Worm (Caenorhabditis elegans) whole organism, L3 larva: ENCODE measurements around the gene nhr-148.
A peak's percentile ranks its signal among the peaks of the same experiment; 100 is the strongest.

Source experiments
- R02D3.7 ChIP-seq: fragments of 150-350 bp; optimal IDR thresholded peaks from 2 replicates; lab custom pipeline; 2014; ENCODE audit warnings: missing biosample characterization, missing genetic modification characterization
- ZK546.5 ChIP-seq: sonication (generic microtip); optimal IDR thresholded peaks from 2 replicates; lab custom pipeline; 2017; ENCODE audit warnings: missing biosample characterization, missing genetic modification characterization
- ama-1 ChIP-seq: fragments of 150-350 bp; optimal IDR thresholded peaks from 2 replicates; lab custom pipeline; 2018
- ceh-16 ChIP-seq: sonication (generic microtip); optimal IDR thresholded peaks from 2 replicates; lab custom pipeline; 2017; ENCODE audit warnings: missing biosample characterization, missing genetic modification characterization
- ceh-28 ChIP-seq: fragments of 150-350 bp; optimal IDR thresholded peaks from 2 replicates; lab custom pipeline; 2014; ENCODE audit warnings: missing biosample characterization, missing genetic modification reagents, missing genetic modification characterization
- ceh-82 ChIP-seq: fragments of 150-350 bp; optimal IDR thresholded peaks from 2 replicates; lab custom pipeline; 2014; ENCODE audit warnings: missing biosample characterization, missing genetic modification characterization
- ceh-9 ChIP-seq: sonication (generic microtip); optimal IDR thresholded peaks from 2 replicates; lab custom pipeline; 2018; ENCODE audit warnings: missing biosample characterization, missing genetic modification characterization
- egl-27 ChIP-seq: sonication (generic microtip); optimal IDR thresholded peaks from 4 replicates; lab custom pipeline; 2017; ENCODE audit warnings: missing biosample characterization, missing genetic modification reagents, missing genetic modification characterization
- elt-1 ChIP-seq: fragments of 150-350 bp; optimal IDR thresholded peaks from 2 replicates; lab custom pipeline; 2014; ENCODE audit warnings: missing biosample characterization, missing genetic modification characterization
- elt-2 ChIP-seq: sonication (generic microtip); optimal IDR thresholded peaks from 2 replicates; lab custom pipeline; 2016; ENCODE audit warnings: missing genetic modification reagents, mild to moderate bottlenecking, missing genetic modification characterization, missing compliant biosample characterization
- elt-3 ChIP-seq, 3 experiments: fragments of 150-350 bp in 1 of 3; sonication (generic microtip) in 2 of 3; optimal IDR thresholded peaks; 2 replicates in 2 of 3; 4 replicates in 1 of 3; lab custom pipeline; 2014 to 2017; ENCODE audit warnings: missing biosample characterization in 3 of 3, missing genetic modification characterization in 3 of 3
- fkh-10 ChIP-seq: sonication (generic microtip); optimal IDR thresholded peaks from 2 replicates; lab custom pipeline; 2017; ENCODE audit warnings: missing biosample characterization, missing genetic modification reagents, missing genetic modification characterization
- fos-1 ChIP-seq: fragments of 150-350 bp; optimal IDR thresholded peaks from 2 replicates; lab custom pipeline; 2014; ENCODE audit warnings: missing biosample characterization, missing genetic modification characterization
- hmg-11 ChIP-seq: sonication (generic microtip); optimal IDR thresholded peaks from 2 replicates; lab custom pipeline; 2016; ENCODE audit warnings: missing genetic modification characterization, missing compliant biosample characterization
- jun-1 ChIP-seq: fragments of 150-350 bp; optimal IDR thresholded peaks from 2 replicates; lab custom pipeline; 2014; ENCODE audit warnings: missing biosample characterization, missing genetic modification reagents, missing genetic modification characterization
- lin-15B ChIP-seq: fragments of 150-350 bp; optimal IDR thresholded peaks from 2 replicates; lab custom pipeline; 2014; ENCODE audit warnings: missing biosample characterization, missing genetic modification characterization
- lin-39 ChIP-seq: fragments of 150-350 bp; optimal IDR thresholded peaks from 2 replicates; lab custom pipeline; 2018; ENCODE audit warnings: missing biosample characterization, missing genetic modification reagents, missing genetic modification characterization
- lsy-12 ChIP-seq: sonication (generic microtip); optimal IDR thresholded peaks from 2 replicates; lab custom pipeline; 2016; ENCODE audit warnings: mild to moderate bottlenecking, missing genetic modification characterization, missing compliant biosample characterization
- mdl-1 ChIP-seq: fragments of 150-350 bp; optimal IDR thresholded peaks from 2 replicates; lab custom pipeline; 2014; ENCODE audit warnings: missing biosample characterization, missing genetic modification characterization
- nfya-1 ChIP-seq: sonication (generic microtip); optimal IDR thresholded peaks from 2 replicates; lab custom pipeline; 2017; ENCODE audit warnings: missing genetic modification characterization, mild to moderate bottlenecking, missing compliant biosample characterization, antibody characterized with exemption, moderate library complexity; ENCODE audit not compliant: insufficient read depth
- nhr-12 ChIP-seq: fragments of 150-350 bp; optimal IDR thresholded peaks from 2 replicates; lab custom pipeline; 2014; ENCODE audit warnings: missing biosample characterization, missing genetic modification characterization
- nhr-25 ChIP-seq: sonication (generic microtip); optimal IDR thresholded peaks from 2 replicates; lab custom pipeline; 2017; ENCODE audit warnings: missing biosample characterization, missing genetic modification characterization
- nhr-28 ChIP-seq: fragments of 150-350 bp; optimal IDR thresholded peaks from 2 replicates; lab custom pipeline; 2014; ENCODE audit warnings: missing biosample characterization, missing genetic modification characterization
- nhr-43 ChIP-seq: sonication (generic microtip); optimal IDR thresholded peaks from 2 replicates; lab custom pipeline; 2016; ENCODE audit warnings: mild to moderate bottlenecking, missing genetic modification characterization, missing compliant biosample characterization; ENCODE audit not compliant: poor library complexity, severe bottlenecking
- nhr-67 ChIP-seq: fragments of 150-350 bp; optimal IDR thresholded peaks from 2 replicates; lab custom pipeline; 2014; ENCODE audit warnings: missing biosample characterization, missing genetic modification characterization
- nhr-76 ChIP-seq: fragments of 150-350 bp; sonication (generic microtip); optimal IDR thresholded peaks from 5 replicates; lab custom pipeline; 2014; ENCODE audit warnings: missing biosample characterization, missing genetic modification characterization
- pha-4 ChIP-seq: fragments of 150-350 bp; optimal IDR thresholded peaks from 2 replicates; lab custom pipeline; 2014; ENCODE audit warnings: missing biosample characterization, missing genetic modification reagents, missing genetic modification characterization
- pqm-1 ChIP-seq: fragments of 150-350 bp; optimal IDR thresholded peaks from 2 replicates; lab custom pipeline; 2017; ENCODE audit warnings: missing biosample characterization, missing genetic modification characterization, inconsistent platforms
- sea-2 ChIP-seq: fragments of 150-350 bp; sonication (generic microtip); optimal IDR thresholded peaks from 4 replicates; lab custom pipeline; 2014; ENCODE audit warnings: missing biosample characterization, missing genetic modification reagents, missing genetic modification characterization
- skn-1 ChIP-seq: fragments of 150-350 bp; optimal IDR thresholded peaks from 2 replicates; lab custom pipeline; 2014; ENCODE audit warnings: missing biosample characterization, missing genetic modification characterization
- snpc-4 ChIP-seq: fragments of 150-350 bp; optimal IDR thresholded peaks from 2 replicates; lab custom pipeline; 2014; ENCODE audit warnings: missing biosample characterization, missing genetic modification characterization
- unc-39 ChIP-seq: sonication (generic microtip); optimal IDR thresholded peaks from 4 replicates; lab custom pipeline; 2017; ENCODE audit warnings: missing biosample characterization, missing genetic modification characterization
- unc-62 ChIP-seq: fragments of 150-350 bp; sonication (generic microtip); optimal IDR thresholded peaks from 4 replicates; lab custom pipeline; 2014; ENCODE audit warnings: missing biosample characterization, missing genetic modification reagents, missing genetic modification characterization
- zag-1 ChIP-seq: fragments of 150-350 bp; optimal IDR thresholded peaks from 2 replicates; lab custom pipeline; 2014; ENCODE audit warnings: missing biosample characterization, missing genetic modification characterization

The nhr-148 gene

DNA sequence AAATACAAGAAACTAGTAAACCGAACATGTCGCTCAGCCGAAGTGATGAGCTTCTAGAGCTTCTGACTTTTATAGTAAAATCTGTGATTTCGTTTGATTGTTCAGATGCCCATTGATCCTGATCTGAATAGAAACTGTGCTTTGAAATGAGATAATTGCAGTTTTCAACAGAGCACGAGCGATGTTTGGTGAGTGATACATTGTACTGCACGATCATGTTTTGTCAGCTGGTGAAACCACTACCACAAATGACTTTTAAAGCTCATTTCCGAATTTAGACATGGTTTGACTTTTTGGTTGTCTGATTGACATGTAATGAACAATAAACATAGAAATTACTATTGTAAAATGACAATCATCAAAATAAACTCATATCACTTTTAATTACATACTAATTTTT lies 13.5 kb downstream of the nhr-148 start, which contains the start of gene tag-293:
TSS of gene tag-293 (minus strand) at position 101 of the 400 bp plus-strand sequence.
- TF ChIP-seq egl-27 (no peak), ceh-28 (tag; lab: Kevin White, UChicago) (no peak), nhr-25 (no peak), lin-39 (tag; lab: Kevin White, UChicago) (no peak), elt-1 (tag; lab: Kevin White, UChicago) (no peak), nhr-76 (tag; lab: Kevin White, UChicago) (no peak), skn-1 (tag; lab: Kevin White, UChicago) (no peak)

DNA sequence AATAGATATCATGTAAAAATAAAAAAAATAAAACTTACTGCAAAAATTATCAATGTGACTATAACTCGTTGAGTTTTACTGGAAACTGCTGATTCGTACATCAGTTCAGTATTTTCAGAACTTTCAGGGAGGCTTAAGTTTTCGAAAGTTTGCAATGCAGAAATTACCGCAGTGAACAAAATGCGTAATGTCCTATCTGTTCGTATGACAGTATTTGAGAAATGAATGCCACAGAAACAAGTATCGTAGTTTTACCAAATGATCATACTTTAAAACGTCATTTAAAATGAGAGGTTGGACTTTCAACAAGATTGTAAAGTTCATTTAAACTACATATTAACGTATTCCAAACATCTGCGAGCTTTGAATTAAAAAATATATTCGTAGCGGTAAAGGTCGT lies 14.7 kb downstream of the nhr-148 start, which contains the start of gene C03G6.21:
TSS of gene C03G6.21 (minus strand) at position 101 of the 400 bp plus-strand sequence.
- TF ChIP-seq nhr-67 (tag; lab: Kevin White, UChicago) (no peak), nhr-12 (no peak), lsy-12 (tag; lab: Kevin White, UChicago) (no peak), elt-3 (tag; optimal IDR thresholded peaks at IDR 0.05; lab: Kevin White, UChicago) (no peak), fos-1 (tag; lab: Kevin White, UChicago) (no peak), hmg-11 (tag; lab: Kevin White, UChicago) (no peak), zag-1 (tag; lab: Kevin White, UChicago) (no peak)

DNA sequence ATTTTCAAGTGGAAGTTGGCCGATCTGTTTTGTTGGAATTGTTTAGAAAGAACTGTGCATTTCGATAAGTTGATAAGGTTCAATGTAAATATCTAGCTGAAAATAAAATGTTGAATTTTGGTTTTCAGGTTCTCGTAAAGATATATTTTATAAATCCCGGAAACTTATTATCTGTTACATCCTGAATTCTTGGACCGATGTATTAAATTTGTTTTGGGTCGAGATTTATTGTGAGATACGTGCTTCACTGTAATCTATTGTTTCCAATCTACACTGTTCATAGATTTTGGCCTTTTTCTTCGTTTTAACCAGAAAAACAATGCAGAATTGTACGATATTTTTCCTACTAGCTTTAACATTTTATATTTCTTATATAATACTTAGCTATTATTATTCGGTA lies 15.2 kb downstream of the nhr-148 start, which contains the start of gene C03G6.6:
TSS of gene C03G6.6 (plus strand) at position 301 of the 400 bp plus-strand sequence.
- no peak for TF ChIP-seq sea-2 (GFP tag; lab: Kevin White, UChicago)
- TF ChIP-seq pha-4 (tag; lab: Kevin White, UChicago) = no peak
- no peak for TF ChIP-seq elt-3 (tag; optimal IDR thresholded peaks at IDR 0.05; lab: Kevin White, UChicago)
- no peak for TF ChIP-seq nhr-28 (tag; lab: Kevin White, UChicago)

DNA sequence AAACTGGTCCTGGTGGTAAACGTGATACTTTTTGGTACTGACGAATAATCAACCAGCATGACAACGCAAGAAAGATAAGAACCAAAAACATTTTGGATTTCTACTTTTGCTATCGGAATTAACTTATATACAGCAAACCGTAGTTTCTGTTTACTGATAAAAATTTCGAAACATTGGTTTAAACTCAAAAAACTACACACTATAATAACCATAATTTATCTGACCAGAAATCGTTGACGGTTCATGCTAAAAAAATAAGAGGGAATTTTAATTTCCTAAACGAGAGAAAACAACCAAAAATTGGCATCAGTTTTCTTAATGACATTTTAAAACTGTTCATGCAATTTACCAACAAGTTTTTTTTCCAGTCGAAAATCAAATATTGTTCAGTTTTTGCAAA lies 19.7 kb downstream of the nhr-148 start, which contains the start of gene cyp-35A1:
TSS of gene cyp-35A1 (minus strand) at position 101 of the 400 bp plus-strand sequence.
- TF ChIP-seq R02D3.7 (tag; lab: Kevin White, UChicago) (no peak), unc-62 (GFP tag; lab: Kevin White, UChicago) (no peak), fkh-10 (GFP tag; lab: Kevin White, UChicago) (no peak), nhr-25 (no peak), ceh-82 (tag; lab: Kevin White, UChicago) (no peak), ZK546.5 (tag; lab: Kevin White, UChicago) (no peak)

DNA sequence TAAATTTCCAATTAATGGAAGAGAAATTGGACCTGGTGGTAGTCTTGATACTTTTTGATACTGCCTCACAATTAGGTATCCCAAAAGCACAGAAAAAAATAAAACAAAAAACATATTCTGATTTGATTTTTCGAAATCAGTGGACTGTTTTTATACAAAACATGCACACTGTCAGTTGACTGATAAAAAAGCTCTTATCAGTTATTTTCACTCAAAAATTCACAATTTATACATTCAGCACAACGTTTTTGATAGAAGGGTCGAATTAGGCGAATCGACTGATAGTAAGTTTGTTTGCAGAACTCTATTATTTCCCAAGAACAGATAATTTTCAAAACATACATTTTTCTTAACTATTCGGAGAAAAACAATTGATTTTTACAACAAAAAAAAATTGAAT lies 22.1 kb downstream of the nhr-148 start, which contains the start of gene cyp-35A2:
TSS of gene cyp-35A2 (minus strand) at position 124 of the 400 bp plus-strand sequence.
- TF ChIP-seq elt-2 (peak; percentile 86), nfya-1 (tag; lab: Kevin White, UChicago) (no peak), pqm-1 (tag; lab: Kevin White, UChicago) (peak; percentile 79)

DNA sequence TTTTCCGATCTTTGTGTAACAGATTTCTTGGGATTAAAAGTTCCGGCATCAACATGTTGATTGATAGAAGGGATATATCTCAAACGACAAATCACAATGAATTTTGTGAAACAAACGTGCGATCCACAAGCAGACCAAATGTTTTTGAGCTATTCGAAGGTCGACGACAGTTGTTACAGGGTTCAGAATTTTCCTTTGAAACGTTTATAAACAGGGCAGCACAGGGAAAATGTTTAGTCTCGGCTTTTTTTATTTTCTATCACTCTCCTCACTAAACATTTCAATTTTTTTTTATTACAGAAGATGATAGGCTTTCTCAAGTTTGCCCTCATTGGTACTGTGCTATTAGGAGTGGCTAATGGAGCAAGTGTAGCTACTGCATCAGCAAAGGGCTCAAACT lies 23.0 kb downstream of the nhr-148 start, which contains the start of gene exc-13:
TSS of gene exc-13 (plus strand) at position 301 of the 400 bp plus-strand sequence.
- TF ChIP-seq mdl-1 (tag; lab: Kevin White, UChicago) (no peak), nfya-1 (tag; lab: Kevin White, UChicago) (no peak), lin-15B (no peak), lin-39 (tag; lab: Kevin White, UChicago) (peak; percentile 2)
- TF ChIP-seq, all 47 proteins: peak for 1

DNA sequence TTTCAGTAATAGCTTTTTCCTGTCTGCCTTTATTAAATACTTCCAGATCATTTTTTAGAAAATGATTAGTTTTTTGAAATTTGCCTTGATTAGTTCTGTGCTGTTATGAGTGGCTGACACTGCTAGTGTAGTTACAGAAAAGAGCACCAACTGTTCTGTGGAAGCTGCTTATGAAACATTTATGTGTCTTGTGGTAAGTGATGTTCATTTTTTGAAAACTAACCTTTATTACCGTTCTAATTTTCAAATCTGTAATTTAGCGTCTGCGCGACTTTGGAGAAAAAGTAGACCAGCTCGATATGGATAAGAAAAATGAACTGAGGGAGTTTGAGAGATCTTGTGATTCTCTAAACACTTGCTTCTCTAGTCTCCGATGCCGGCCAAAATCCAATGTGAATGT lies 27.6 kb downstream of the nhr-148 start, which contains the start of gene srj-14:
TSS of gene srj-14 (plus strand) at position 131 of the 400 bp plus-strand sequence.
- TF ChIP-seq ceh-16 (no peak), ceh-9 (tag; lab: Kevin White, UChicago) (no peak), jun-1 (no peak), nfya-1 (tag; lab: Kevin White, UChicago) (no peak), snpc-4 (tag; lab: Kevin White, UChicago) (no peak), ama-1 (lab: Kevin White, UChicago) (no peak), lin-39 (tag; lab: Kevin White, UChicago) (no peak), skn-1 (tag; lab: Kevin White, UChicago) (no peak), nhr-12 (no peak), unc-39 (tag; lab: Kevin White, UChicago) (no peak), nhr-43 (tag; lab: Kevin White, UChicago) (no peak), ceh-82 (tag; lab: Kevin White, UChicago) (no peak), lsy-12 (tag; lab: Kevin White, UChicago) (no peak), elt-3 (tag; optimal IDR thresholded peaks at IDR 0.05; lab: Kevin White, UChicago) (no peak), nhr-25 (no peak)
- TF ChIP-seq, all 47 proteins: peak for 0
